Worm (Caenorhabditis elegans): ENCODE measurements around the gene hal-2.

ce11 chrIII:10040013-10040412, 48.7 kb downstream of the hal-2 start, which contains the start of gene T16G12.7:
- TF ChIP-seq him-1 (tag; optimal IDR thresholded peaks at IDR 0.05): no peak
- TF ChIP-seq dao-5 (tag; optimal IDR thresholded peaks at IDR 0.05): no peak
